Worm (Caenorhabditis elegans): ENCODE data around the gene K10G6.5.

ce11 chrII:4018617-4019016 lies 31.6 kb downstream of the K10G6.5 start, which contains the start of gene K07D4.6:
- TF ChIP-seq hlh-30 (tag; optimal IDR thresholded peaks at IDR 0.05; ENCODE audit: insufficient read depth) (no peak), Y48G9A.11 (GFP tag; IDR thresholded peaks at IDR 0.05) (no peak), nhr-76 (tag; optimal IDR thresholded peaks at IDR 0.05) (no peak)

Measured in whole organism, L4 larva.